Worm (Caenorhabditis elegans) whole organism, mixed stage, embryonic: ENCODE data around the gene srx-119.

Experiments
- M03D4.4 ChIP-seq: sonication (generic microtip); optimal IDR thresholded peaks from 2 replicates; lab custom pipeline; 2017; ENCODE audit warnings: mild to moderate bottlenecking, missing genetic modification characterization, missing compliant biosample characterization
- bed-3 ChIP-seq: fragments of 200-800 bp; sonication (Bioruptor generic); optimal IDR thresholded peaks from 3 replicates; lab custom pipeline; 2018; ENCODE audit warnings: mild to moderate bottlenecking, missing genetic modification characterization, moderate library complexity, missing compliant biosample characterization
- blmp-1 ChIP-seq: fragments of 150-350 bp; optimal IDR thresholded peaks from 2 replicates; lab custom pipeline; 2014; ENCODE audit warnings: missing biosample characterization, missing genetic modification characterization
- ceh-39 ChIP-seq: fragments of 150-350 bp; optimal IDR thresholded peaks from 2 replicates; lab custom pipeline; 2014; ENCODE audit warnings: missing biosample characterization, missing genetic modification characterization
- ceh-43 ChIP-seq: fragments of 200-800 bp; sonication (Bioruptor generic); optimal IDR thresholded peaks from 2 replicates; lab custom pipeline; 2018; ENCODE audit warnings: mild to moderate bottlenecking, missing genetic modification characterization, moderate library complexity, missing compliant biosample characterization
- ces-1 ChIP-seq: fragments of 150-350 bp; optimal IDR thresholded peaks from 2 replicates; lab custom pipeline; 2014; ENCODE audit warnings: missing biosample characterization, missing genetic modification reagents, missing genetic modification characterization
- elt-1 ChIP-seq: sonication (generic microtip); optimal IDR thresholded peaks from 2 replicates; lab custom pipeline; 2017; ENCODE audit warnings: missing genetic modification characterization, mild to moderate bottlenecking, missing compliant biosample characterization, antibody characterized with exemption, moderate library complexity, borderline replicate concordance; ENCODE audit not compliant: insufficient read depth
- elt-3 ChIP-seq: fragments of 150-350 bp; optimal IDR thresholded peaks from 2 replicates; lab custom pipeline; 2014; ENCODE audit warnings: missing biosample characterization, missing genetic modification characterization
- flh-1 ChIP-seq: fragments of 200-800 bp; sonication (Bioruptor generic); optimal IDR thresholded peaks from 2 replicates; lab custom pipeline; 2018; ENCODE audit warnings: mild to moderate bottlenecking, missing genetic modification characterization, moderate library complexity, missing compliant biosample characterization
- ham-2 ChIP-seq: fragments of 200-800 bp; sonication (Bioruptor generic); optimal IDR thresholded peaks from 2 replicates; lab custom pipeline; 2018; ENCODE audit warnings: mild to moderate bottlenecking, missing genetic modification characterization, missing compliant biosample characterization
- hlh-1 ChIP-seq: fragments of 150-350 bp; optimal IDR thresholded peaks from 2 replicates; lab custom pipeline; 2014; ENCODE audit warnings: missing biosample characterization, missing genetic modification reagents, missing genetic modification characterization
- lin-13 ChIP-seq: fragments of 150-350 bp; optimal IDR thresholded peaks from 2 replicates; lab custom pipeline; 2014; ENCODE audit warnings: missing biosample characterization, missing genetic modification characterization
- lin-32 ChIP-seq: fragments of 200-800 bp; sonication (Bioruptor generic); optimal IDR thresholded peaks from 2 replicates; lab custom pipeline; 2018; ENCODE audit warnings: mild to moderate bottlenecking, missing genetic modification characterization, missing compliant biosample characterization
- lsy-2 ChIP-seq: fragments of 150-350 bp; optimal IDR thresholded peaks from 2 replicates; lab custom pipeline; 2014; ENCODE audit warnings: missing biosample characterization, missing genetic modification characterization
- mab-5 ChIP-seq: fragments of 150-350 bp; optimal IDR thresholded peaks from 2 replicates; lab custom pipeline; 2014; ENCODE audit warnings: missing biosample characterization, missing genetic modification characterization
- mls-2 ChIP-seq: sonication (generic microtip); optimal IDR thresholded peaks from 2 replicates; lab custom pipeline; 2016; ENCODE audit warnings: mild to moderate bottlenecking, missing genetic modification characterization, moderate library complexity, missing compliant biosample characterization
- nhr-2 ChIP-seq: fragments of 150-350 bp; optimal IDR thresholded peaks from 2 replicates; lab custom pipeline; 2014; ENCODE audit warnings: missing biosample characterization, missing genetic modification characterization
- nhr-237 ChIP-seq: fragments of 150-350 bp; optimal IDR thresholded peaks from 2 replicates; lab custom pipeline; 2014; ENCODE audit warnings: missing biosample characterization, missing genetic modification characterization
- nhr-28 ChIP-seq: fragments of 150-350 bp; optimal IDR thresholded peaks from 2 replicates; lab custom pipeline; 2014; ENCODE audit warnings: missing biosample characterization, missing genetic modification characterization
- nhr-76 ChIP-seq: sonication (generic microtip); optimal IDR thresholded peaks from 2 replicates; lab custom pipeline; 2017; ENCODE audit warnings: missing biosample characterization, missing genetic modification characterization
- pha-4 ChIP-seq: fragments of 150-350 bp; optimal IDR thresholded peaks from 2 replicates; lab custom pipeline; 2018; ENCODE audit warnings: missing biosample characterization, missing genetic modification reagents, missing genetic modification characterization
- sem-2 ChIP-seq: fragments of 200-800 bp; sonication (Bioruptor generic); optimal IDR thresholded peaks from 2 replicates; lab custom pipeline; 2018; ENCODE audit warnings: mild to moderate bottlenecking, missing genetic modification characterization, missing compliant biosample characterization
- sptf-1 ChIP-seq: sonication (generic microtip); optimal IDR thresholded peaks from 2 replicates; lab custom pipeline; 2017; ENCODE audit warnings: mild to moderate bottlenecking, missing genetic modification characterization, moderate library complexity, missing compliant biosample characterization
- tbx-8 ChIP-seq: fragments of 200-800 bp; sonication (Bioruptor generic); optimal IDR thresholded peaks from 2 replicates; lab custom pipeline; 2018; ENCODE audit warnings: mild to moderate bottlenecking, missing genetic modification characterization, moderate library complexity, missing compliant biosample characterization
- unc-120 ChIP-seq: sonication (generic microtip); optimal IDR thresholded peaks from 2 replicates; lab custom pipeline; 2017; ENCODE audit warnings: missing genetic modification characterization, missing compliant biosample characterization; ENCODE audit not compliant: poor library complexity, severe bottlenecking
- unc-39 ChIP-seq: fragments of 150-350 bp; optimal IDR thresholded peaks from 2 replicates; lab custom pipeline; 2014; ENCODE audit warnings: missing biosample characterization, missing genetic modification characterization
- unc-62 ChIP-seq: fragments of 150-350 bp; optimal IDR thresholded peaks from 2 replicates; lab custom pipeline; 2014; ENCODE audit warnings: missing biosample characterization, missing genetic modification reagents, missing genetic modification characterization
- zip-8 ChIP-seq: fragments of 150-350 bp; optimal IDR thresholded peaks from 2 replicates; lab custom pipeline; 2014; ENCODE audit warnings: missing biosample characterization, missing genetic modification characterization
- ztf-11 ChIP-seq: fragments of 150-350 bp; optimal IDR thresholded peaks from 2 replicates; lab custom pipeline; 2014; ENCODE audit warnings: missing biosample characterization, missing genetic modification characterization

Gene srx-119

DNA sequence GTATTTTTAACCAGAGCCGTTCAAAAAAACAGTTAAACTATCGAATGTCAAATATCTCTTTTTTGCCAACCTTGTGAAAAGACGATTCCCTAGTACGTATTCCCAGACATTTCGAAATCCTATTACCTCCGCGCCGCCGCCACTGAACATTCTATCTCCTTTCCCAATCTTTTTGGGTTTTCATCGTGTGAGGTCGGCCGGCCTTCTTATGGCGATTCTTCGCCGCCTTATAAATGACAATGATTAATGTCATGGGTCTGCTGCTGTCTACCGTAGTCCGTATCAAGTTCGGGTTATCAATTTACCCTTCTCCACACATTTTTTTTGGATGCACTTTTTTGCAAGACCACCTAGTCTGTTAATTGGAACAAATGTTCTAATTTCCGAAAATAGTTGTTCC, 21.6 kb downstream of the srx-119 start:
- TF ChIP-seq lin-13 (tag; lab: Kevin White, UChicago) (no peak), ceh-43 (GFP tag; lab: Kevin White, UChicago) (no peak)

DNA sequence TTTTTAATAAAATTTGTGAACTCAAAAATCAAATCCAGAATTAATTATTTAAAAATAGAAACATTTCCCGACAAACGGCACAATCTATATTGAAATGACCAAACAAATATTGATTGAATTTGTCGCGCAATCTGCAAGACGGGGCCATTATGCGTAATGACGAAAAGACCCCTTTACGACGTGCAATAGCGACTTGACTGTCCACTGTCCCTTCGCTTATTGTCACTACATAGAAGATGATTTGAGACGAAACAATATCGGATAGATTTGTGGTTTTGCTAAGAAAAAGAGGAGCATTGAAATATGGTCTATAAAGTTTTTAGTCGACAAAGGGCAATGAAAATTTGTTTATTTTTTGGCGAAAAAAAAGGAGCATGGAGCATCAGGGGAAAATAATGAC, 22.9 kb downstream of the srx-119 start:
- TF ChIP-seq lin-13 (tag; lab: Kevin White, UChicago): no peak
- no peak for TF ChIP-seq zip-8
- TF ChIP-seq M03D4.4 (tag; lab: Kevin White, UChicago): no peak
- TF ChIP-seq nhr-2: no peak
- TF ChIP-seq lsy-2 (tag; lab: Kevin White, UChicago): no peak

DNA sequence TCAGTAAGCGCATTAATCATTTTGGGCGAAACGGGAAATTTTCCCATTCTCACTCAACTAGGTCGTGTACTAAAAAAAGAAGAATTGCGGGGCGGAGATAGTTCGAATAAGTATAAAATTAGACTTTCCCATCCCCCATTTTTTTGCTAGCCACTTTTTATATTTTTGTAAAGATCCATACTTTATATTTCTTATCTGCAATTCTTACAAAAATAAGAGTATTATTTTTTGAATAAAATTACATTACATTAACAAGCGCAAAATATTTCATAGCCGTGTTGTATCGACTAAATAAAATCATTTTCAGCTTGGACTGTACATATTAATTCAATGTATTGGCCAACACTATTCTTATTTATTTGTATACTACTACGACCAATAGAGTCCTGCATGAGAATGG, 27.5 kb downstream of the srx-119 start, which contains the start of gene F49C5.11:
TSS of gene F49C5.11 (plus strand) at position 301 of the 400 bp plus-strand sequence.
- TF ChIP-seq pha-4 (tag; lab: Kevin White, UChicago) (no peak), unc-39 (tag; lab: Kevin White, UChicago) (no peak), nhr-28 (tag; lab: Kevin White, UChicago) (no peak), nhr-76 (tag; lab: Kevin White, UChicago) (no peak), ham-2 (GFP tag; lab: Kevin White, UChicago) (no peak), nhr-237 (no peak), flh-1 (GFP tag; lab: Kevin White, UChicago) (no peak), ces-1 (GFP tag; lab: Kevin White, UChicago) (no peak), elt-3 (tag; lab: Kevin White, UChicago) (no peak), blmp-1 (tag; lab: Kevin White, UChicago) (no peak)
- TF ChIP-seq, all 35 proteins: peak for 0

DNA sequence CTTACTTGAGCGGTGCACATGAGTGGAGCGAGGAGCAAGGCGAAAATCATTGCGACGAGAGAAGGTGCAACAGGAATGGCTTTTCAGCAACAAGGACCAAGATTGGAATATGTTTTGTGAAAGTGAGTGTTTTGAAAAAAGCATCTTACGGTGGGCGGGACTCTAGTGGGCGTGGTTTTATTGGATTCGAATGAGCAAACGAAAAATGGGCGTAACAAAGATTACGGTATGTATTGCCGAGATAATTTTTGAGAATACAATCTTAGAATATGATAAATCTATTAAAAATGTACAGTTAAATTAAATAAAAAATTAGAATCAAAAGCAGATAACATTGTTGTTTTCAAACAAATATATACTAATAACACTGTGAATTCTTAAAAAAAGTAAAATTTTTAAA, 32.2 kb downstream of the srx-119 start, which contains the start of gene F49C5.12:
TSS of gene F49C5.12 (minus strand) at position 101 of the 400 bp plus-strand sequence.
- no peak for TF ChIP-seq pha-4 (tag; lab: Kevin White, UChicago)

DNA sequence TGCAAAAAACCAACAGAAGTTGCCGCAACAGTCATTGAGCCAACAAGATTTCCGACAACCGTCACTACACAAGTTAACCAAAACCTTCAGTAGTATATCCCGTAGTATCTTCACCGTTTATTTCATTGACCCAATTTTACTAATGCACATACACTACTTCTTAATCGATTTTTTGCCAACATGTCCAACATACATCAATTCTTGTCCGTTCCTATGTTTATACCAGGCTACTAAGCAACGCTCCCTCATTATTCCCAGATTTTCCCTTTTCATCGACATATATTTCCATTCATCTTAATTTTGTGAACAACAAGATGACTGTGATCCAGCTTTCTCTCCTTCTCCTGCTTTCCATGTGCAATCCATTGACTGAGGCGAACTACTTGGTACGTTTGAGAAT, 37.8 kb downstream of the srx-119 start, which contains the start of gene F49C5.7:
TSS of gene F49C5.7 (plus strand) at position 301 of the 400 bp plus-strand sequence.
- TF ChIP-seq hlh-1: no peak
- TF ChIP-seq mls-2 (tag; lab: Kevin White, UChicago): no peak
- TF ChIP-seq M03D4.4 (tag; lab: Kevin White, UChicago): no peak
- no peak for TF ChIP-seq sem-2
- TF ChIP-seq ceh-39 (tag; lab: Kevin White, UChicago): no peak

DNA sequence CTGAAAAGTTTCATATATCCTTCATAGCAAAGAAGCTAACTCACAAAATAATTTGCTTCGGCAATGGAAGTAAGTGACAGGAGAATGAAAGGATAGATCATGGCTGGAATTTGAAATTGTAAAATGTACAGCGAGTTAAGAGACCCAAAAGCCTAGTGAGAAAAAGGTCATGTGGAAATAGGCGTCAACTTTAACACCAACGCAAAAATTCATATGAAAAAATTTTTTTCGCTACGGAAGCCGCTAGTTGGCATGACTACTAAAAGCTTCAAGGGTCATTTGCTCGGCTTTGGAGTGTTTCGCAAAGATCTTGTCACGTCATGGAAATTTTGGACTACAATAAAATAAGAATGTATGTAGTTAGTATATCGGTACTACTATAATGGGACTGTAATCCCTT, 42.5 kb downstream of the srx-119 start, which contains the start of gene Y38E10A.1:
TSS of gene Y38E10A.1 (minus strand) at position 101 of the 400 bp plus-strand sequence.
- no peak for TF ChIP-seq ces-1 (GFP tag; lab: Kevin White, UChicago)
- TF ChIP-seq, all 35 proteins: peak for 0

DNA sequence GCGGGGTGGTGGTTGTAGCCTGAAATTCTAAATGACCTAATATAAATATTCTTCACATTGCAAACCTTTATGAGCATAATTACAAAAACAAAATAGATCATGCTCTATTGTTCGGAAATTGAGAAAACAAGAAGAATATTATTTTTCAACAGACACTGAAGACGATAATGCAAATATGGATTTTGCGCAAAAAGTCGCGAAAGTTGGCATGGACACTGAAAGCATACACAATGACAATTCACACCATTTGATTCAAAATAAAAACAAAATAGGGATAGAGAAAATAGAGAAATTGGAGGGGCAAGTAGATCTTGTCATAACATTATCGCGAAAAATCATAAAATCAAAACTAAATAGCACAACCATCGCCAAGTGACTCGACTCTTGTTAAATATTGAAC, 44.7 kb downstream of the srx-119 start, which contains the start of gene Y38E10A.35:
TSS of gene Y38E10A.35 (minus strand) at position 101 of the 400 bp plus-strand sequence.
- TF ChIP-seq unc-120 (no peak), hlh-1 (no peak), sptf-1 (tag; lab: Kevin White, UChicago) (no peak), elt-1 (tag; lab: Kevin White, UChicago) (no peak), mab-5 (tag; lab: Kevin White, UChicago) (no peak), bed-3 (GFP tag; lab: Kevin White, UChicago) (no peak), zip-8 (no peak), nhr-2 (no peak), pha-4 (tag; lab: Kevin White, UChicago) (no peak), lin-32 (no peak)

DNA sequence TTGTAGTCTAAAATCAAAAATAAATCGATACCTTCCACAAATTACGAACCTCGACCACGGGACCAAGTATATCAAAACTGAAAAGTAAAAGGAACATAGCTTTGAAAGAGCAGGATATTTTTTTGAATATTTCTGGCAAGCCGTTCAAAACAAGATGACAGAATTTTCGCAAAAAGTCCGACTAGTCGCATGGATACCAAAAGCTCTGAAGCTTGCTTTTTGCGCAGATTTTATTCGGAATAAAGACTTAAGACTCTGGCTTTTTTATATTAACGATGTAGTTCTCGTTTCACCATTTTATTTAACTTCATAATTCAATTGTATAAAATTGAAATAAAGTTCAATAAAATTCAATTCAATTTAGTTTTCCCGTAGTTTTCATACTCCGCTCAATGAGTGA, 45.5 kb downstream of the srx-119 start, which contains the start of gene Y38E10A.2:
TSS of gene Y38E10A.2 (minus strand) at position 101 of the 400 bp plus-strand sequence.
- TF ChIP-seq unc-62 (no peak), flh-1 (GFP tag; lab: Kevin White, UChicago) (no peak), lin-13 (tag; lab: Kevin White, UChicago) (no peak), ztf-11 (tag; lab: Kevin White, UChicago) (no peak), pha-4 (tag; lab: Kevin White, UChicago) (no peak), bed-3 (GFP tag; lab: Kevin White, UChicago) (no peak), nhr-2 (no peak), zip-8 (no peak), nhr-28 (tag; lab: Kevin White, UChicago) (no peak), tbx-8 (GFP tag; lab: Kevin White, UChicago) (no peak), ceh-39 (tag; lab: Kevin White, UChicago) (no peak), M03D4.4 (tag; lab: Kevin White, UChicago) (no peak)
